Worm (Caenorhabditis elegans) whole organism, L4/young adult: ENCODE measurements around the gene efhd-1.

ENCODE experiments used
- W03F9.2 ChIP-seq: fragments of 150-350 bp; optimal IDR thresholded peaks from 2 replicates; lab custom pipeline; 2014; ENCODE audit warnings: missing biosample characterization, missing genetic modification characterization
- dao-5 ChIP-seq: sonication (generic microtip); optimal IDR thresholded peaks from 2 replicates; lab custom pipeline; 2016; ENCODE audit warnings: missing genotype, missing genetic modification characterization, moderate library complexity, missing compliant biosample characterization
- him-1 ChIP-seq: sonication (generic microtip); optimal IDR thresholded peaks from 2 replicates; lab custom pipeline; 2016; ENCODE audit warnings: missing genotype, missing genetic modification reagents, missing genetic modification characterization, missing compliant biosample characterization

efhd-1 gene

DNA sequence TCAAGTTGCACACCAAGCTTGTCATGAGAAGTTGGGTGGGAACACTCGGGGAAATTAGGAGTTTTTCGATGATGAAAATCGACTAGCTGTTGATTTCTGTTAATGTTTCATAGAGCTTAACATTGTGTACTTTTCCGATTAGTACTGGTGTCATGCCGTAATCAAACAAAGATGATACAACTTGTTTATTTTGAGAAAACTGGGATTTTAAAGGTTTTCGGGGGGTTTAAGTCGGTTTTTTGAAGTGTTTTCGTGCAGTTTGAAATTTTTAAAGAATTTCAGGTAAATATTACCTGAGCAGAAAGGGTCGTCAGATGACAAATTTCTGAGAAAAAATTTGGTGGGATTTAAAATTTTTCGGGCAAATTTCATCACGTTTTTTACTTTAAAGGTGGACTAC is 7.1 kb upstream of the efhd-1 start, which contains the start of gene eat-2:
Gene eat-2, minus strand, starts transcription at position 101 of the 400 bp plus-strand sequence.
- TF ChIP-seq him-1 (no peak), dao-5 (tag; lab: Kevin White, UChicago) (no peak), W03F9.2 (no peak)

DNA sequence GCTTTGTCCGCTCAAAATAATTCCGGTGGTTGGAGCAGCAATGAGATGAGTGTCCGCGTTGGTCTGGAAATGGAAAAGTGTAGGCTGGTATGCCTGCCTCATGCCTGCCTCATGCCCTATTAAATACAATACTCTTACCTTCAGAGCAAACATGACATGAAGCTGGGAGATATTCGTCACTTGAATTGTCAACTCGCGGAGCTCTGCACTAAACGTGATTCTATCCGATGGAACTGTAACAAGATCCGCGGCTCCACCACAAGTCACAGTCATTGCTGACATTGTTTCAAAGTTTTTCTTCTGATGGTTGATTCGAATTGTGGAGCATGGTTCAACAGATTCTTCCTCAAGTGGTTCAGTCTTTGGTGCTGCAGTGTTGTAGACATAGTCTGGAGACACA is 5.4 kb upstream of the efhd-1 start:
- no peak for TF ChIP-seq him-1
- TF ChIP-seq dao-5 (tag; lab: Kevin White, UChicago) = no peak
- TF ChIP-seq W03F9.2 = no peak

DNA sequence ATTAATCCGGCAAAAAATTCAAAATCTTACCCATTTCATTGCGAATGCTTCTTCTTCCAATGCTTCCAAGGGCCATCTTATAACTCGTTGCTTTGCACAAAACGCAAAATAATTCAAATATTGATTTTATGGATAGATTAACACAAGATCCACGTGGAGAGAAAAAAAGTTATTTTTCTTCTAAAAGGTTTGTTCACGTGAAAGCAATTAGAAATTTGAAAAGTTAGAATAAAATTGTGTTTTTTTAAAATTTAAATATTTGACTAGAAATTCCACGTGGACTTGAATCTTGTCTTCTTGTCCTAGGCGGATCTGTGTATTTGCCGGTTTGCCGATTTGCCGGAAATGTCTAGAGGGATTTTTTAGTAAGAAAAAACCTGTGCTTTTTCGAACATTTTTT is 3.5 kb upstream of the efhd-1 start, which contains the start of gene Y48B6A.5:
Gene Y48B6A.5, minus strand, starts transcription at position 101 of the 400 bp plus-strand sequence.
- TF ChIP-seq dao-5 (tag; lab: Kevin White, UChicago) (no peak), him-1 (no peak), W03F9.2 (no peak)

DNA sequence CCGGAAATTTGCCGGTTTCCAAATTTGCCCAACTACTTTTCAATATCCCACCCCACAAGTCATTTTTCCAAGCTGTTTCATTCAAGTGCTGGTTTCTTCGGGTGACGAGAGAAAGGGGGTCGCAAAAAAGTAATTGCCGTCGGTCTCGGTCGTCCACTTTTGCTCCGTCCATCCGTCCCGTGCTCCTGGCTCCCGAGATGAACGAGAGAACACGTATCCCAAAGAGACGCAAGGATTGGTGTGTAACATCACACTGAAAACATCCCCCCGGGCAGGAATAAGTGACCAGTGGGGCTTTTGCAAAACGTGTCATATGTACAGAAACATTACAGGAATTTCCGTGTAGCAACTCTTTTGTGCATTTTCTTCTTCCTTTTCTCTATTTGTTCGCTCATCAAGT is 2.0 kb upstream of the efhd-1 start:
- TF ChIP-seq dao-5 (tag; lab: Kevin White, UChicago) = no peak
- no peak for TF ChIP-seq W03F9.2
- TF ChIP-seq him-1 = no peak

DNA sequence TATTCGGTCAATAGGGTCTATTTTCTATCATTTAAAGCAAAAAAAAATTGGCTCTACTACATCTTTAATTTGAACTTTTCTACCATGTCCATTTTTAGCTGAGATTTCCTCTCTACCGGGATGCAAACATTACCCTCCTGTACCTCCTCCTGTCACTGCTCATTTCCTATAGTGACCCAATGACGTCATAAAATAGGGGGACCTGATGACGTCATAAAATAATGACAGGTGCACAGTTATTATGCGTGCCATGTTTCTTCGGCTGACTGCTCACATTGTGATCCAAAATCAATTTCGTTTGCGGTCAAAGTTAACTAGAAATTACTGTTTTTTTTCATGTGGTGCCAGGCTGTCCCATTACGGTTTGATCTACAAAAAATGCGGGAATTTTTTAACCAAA is 8.3 kb downstream of the efhd-1 start:
- TF ChIP-seq W03F9.2 (no peak), dao-5 (tag; lab: Kevin White, UChicago) (no peak), him-1 (no peak)

DNA sequence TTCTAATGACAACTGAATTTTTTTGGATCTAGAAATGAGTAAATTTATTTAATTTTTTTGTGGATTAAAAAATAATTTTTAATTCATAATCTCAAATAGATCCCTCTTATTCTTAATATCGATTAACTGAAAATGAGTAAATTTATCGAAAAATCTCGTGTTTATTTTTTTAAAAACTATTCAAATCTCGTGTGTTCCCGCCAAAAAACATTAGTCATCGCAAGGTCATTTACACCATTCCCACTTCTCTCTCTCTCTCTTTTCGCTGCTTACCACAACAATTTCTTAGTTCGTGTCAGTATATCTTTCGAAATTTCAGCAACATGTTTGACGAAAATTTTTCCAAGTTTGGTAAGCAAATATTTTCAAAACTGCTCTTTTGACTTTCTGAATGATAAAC is 8.8 kb downstream of the efhd-1 start:
- no peak for TF ChIP-seq W03F9.2
- no peak for TF ChIP-seq dao-5 (tag; lab: Kevin White, UChicago)
- no peak for TF ChIP-seq him-1

DNA sequence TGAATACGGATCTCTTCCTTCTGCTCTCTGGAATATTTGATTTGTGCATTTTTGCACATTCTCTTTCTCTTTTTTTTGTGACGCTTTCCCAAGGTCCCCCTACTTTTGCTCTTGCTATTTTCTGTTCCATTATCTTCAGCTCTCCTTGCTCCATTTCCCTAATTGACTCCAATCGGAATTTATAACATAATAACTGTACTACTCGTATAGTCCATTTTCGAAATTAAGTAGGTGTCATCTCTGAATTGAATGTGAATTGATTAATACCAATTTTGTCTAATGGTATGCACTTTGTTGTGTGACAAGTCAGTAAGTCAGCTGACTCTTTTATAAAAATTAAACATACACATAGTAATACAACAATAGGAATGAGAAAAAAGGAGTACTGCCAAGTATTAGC is 17.3 kb downstream of the efhd-1 start:
- TF ChIP-seq him-1 (no peak), W03F9.2 (no peak), dao-5 (tag; lab: Kevin White, UChicago) (no peak)

DNA sequence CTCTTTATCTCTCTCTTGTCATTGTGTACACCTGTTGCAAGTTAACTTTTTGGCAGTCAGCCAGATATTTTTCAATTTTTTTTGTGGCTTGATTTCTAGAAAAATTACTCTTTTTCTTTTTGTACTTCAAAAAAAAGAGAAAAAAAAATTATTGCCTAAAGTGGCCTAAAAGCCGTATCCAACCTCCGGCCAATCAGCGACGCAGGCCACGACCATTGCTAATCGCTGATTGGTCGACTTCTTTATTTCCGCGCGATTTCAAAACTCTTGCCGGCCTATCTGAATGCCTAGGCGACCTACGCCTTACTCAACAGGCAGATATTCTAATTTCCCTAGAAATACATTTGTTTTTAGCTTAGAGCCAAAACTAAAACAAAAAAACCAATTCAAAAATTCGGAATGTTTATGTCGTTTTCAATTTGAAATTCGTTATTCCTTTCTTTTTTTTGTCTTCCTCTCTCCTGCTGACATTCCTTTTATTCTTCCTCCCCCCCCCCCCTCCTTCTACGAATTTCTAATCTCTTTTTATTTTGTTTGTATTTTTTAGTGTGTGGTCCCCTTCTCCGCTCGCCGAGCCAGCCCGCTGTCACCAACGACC is 19.0 kb downstream of the efhd-1 start, which contains the start of gene ace-4:
Gene ace-4, plus strand, starts transcription at position 548 of the 598 bp plus-strand sequence.
- TF ChIP-seq dao-5 (tag; lab: Kevin White, UChicago) (no peak), W03F9.2 (no peak), him-1 (no peak)

- TF ChIP-seq dao-5 (tag; lab: Kevin White, UChicago) (no peak), him-1 (no peak), W03F9.2 (no peak)
Observed at ce11 chrII:14205335-14205734, 26.7 kb downstream of the efhd-1 start, which contains the start of gene ace-3. Gene ace-3 (plus strand): TSS chrII:14205635.

DNA sequence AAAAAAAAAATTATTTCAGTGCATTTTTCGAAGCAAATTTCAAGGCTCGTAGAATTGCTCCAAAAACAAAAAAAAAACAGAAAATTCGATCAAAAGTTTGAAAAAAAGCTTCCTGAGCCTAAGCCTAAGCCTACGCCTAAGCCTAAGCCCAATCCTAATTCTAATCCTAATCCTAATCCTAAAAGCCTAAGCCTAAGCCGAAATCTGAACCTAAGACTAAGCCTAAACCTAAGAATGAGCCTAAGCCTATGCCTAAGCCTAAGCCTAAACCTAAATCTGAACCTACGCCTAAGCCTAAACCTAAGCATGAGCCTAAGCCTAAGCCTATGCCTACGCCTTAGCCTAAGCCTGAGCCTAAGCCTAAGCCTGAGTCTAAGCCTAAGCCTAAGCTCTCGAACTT is 27.6 kb downstream of the efhd-1 start:
- TF ChIP-seq W03F9.2 (no peak), dao-5 (tag; lab: Kevin White, UChicago) (no peak), him-1 (no peak)

DNA sequence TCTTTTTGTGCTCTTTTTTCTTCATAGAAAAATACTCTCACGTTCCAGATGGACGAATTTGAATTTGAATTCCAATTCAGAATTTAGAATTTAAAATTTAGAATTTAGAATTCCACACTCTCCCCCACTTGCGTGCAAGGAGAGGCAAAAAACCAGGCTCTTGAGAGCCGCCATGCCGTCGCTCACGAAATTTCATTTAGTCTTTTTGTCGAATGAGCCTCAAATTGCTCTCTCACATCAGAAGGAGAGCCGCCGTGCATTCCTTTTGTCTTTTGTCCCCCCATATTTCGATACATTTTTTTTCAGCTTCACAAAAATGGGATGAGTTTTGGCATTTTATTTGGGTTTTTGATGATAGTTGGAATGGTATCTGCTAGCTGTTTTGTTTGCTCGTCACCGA is 32.5 kb downstream of the efhd-1 start, which contains the start of gene hot-7:
Gene hot-7, plus strand, starts transcription at position 301 of the 400 bp plus-strand sequence.
- no peak for TF ChIP-seq W03F9.2
- TF ChIP-seq him-1 = no peak
- TF ChIP-seq dao-5 (tag; lab: Kevin White, UChicago) = no peak

DNA sequence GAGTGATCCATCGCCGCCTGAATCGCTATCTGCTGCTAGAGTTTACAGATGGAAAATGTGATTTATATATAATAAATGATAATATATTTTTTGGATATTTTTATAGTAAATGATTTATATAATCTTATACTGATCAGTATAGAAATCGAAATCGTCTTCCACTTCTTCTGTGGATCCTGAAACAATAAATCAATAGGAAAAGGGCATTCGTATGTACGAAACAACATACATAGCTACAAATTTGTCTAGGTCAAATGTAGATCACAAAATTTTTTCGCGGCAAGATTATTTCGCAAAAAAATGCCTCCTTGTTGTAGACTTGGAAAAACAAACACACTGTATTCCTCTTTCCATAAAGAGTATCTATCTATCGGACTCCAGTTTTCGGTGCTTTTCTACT is 35.5 kb downstream of the efhd-1 start, which contains the start of gene Y48B6A.10:
Gene Y48B6A.10, plus strand, starts transcription at position 301 of the 400 bp plus-strand sequence.
- TF ChIP-seq dao-5 (tag; lab: Kevin White, UChicago) (no peak), him-1 (no peak), W03F9.2 (no peak)

- TF ChIP-seq him-1 (no peak), dao-5 (tag; lab: Kevin White, UChicago) (no peak), W03F9.2 (no peak)
Observed at ce11 chrII:14218142-14218541, 39.5 kb downstream of the efhd-1 start.

- no peak for TF ChIP-seq dao-5 (tag; lab: Kevin White, UChicago)
- TF ChIP-seq W03F9.2 = no peak
- no peak for TF ChIP-seq him-1
Observed at ce11 chrII:14226175-14226574, 47.6 kb downstream of the efhd-1 start, which contains the start of gene Y48B6A.13. Gene Y48B6A.13 (minus strand): TSS chrII:14226275.

- TF ChIP-seq dao-5 (tag; lab: Kevin White, UChicago) (no peak), W03F9.2 (no peak), him-1 (no peak)
Observed at ce11 chrII:14230075-14230474, 51.5 kb downstream of the efhd-1 start.

DNA sequence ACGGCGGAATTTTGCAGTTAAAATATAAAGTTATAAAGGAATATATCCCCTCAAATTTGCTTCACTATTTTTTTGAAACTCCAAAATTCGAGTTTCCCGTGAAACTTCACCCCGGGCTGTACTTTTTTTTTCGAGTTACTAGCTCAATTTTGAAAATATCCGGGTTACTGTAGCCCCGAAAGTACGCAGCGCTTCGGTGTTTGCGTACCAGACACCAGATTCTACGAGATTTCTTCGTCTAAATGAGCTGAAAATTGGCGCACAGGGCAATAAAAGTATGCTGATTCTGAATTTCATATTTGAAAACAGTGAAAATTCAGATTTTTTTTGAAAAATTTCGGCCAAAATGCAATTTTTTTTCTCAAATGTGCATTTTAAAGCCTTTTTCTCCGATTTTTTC is 52.3 kb downstream of the efhd-1 start:
- TF ChIP-seq W03F9.2 = no peak
- no peak for TF ChIP-seq dao-5 (tag; lab: Kevin White, UChicago)
- no peak for TF ChIP-seq him-1
